Worm (Caenorhabditis elegans) whole organism, L4 larva: Measurements from ENCODE around the gene ZK742.6.

Experiments used
- D1046.2 ChIP-seq: fragments of 200-800 bp; sonication (Bioruptor generic); IDR thresholded peaks from 2 replicates; pipeline ENCODE4 v1.3.6; 2022; ENCODE audit warnings: missing genetic modification characterization, missing compliant biosample characterization
- F10B5.3 ChIP-seq: sonication (generic microtip); optimal IDR thresholded peaks from 2 replicates; lab custom pipeline; 2016; ENCODE audit warnings: mild to moderate bottlenecking, missing genetic modification characterization, missing compliant biosample characterization
- T20F7.1 ChIP-seq: fragments of 200-800 bp; sonication (Bioruptor generic); optimal IDR thresholded peaks from 2 replicates; lab custom pipeline; 2018; ENCODE audit warnings: mild to moderate bottlenecking, missing genetic modification characterization, missing compliant biosample characterization
- T26A8.4 ChIP-seq: fragments of 200-800 bp; sonication (Bioruptor generic); IDR thresholded peaks from 2 replicates; pipeline ENCODE4 v1.3.6; 2022; ENCODE audit warnings: missing genetic modification characterization, missing compliant biosample characterization
- Y105C5A.15 ChIP-seq: fragments of 200-800 bp; sonication (Bioruptor generic); IDR thresholded peaks from 2 replicates; pipeline ENCODE4 v1.3.6; 2022; ENCODE audit warnings: missing genetic modification characterization, missing compliant biosample characterization
- Y5F2A.4 ChIP-seq: fragments of 200-800 bp; sonication (Bioruptor generic); optimal IDR thresholded peaks from 2 replicates; lab custom pipeline; 2018; ENCODE audit warnings: mild to moderate bottlenecking, missing genetic modification characterization, missing compliant biosample characterization
- ZK546.5 ChIP-seq, 2 experiments: sonication (generic microtip); optimal IDR thresholded peaks; 2 replicates each; lab custom pipeline; 2017; ENCODE audit warnings: missing biosample characterization in 2 of 2, missing genetic modification characterization in 2 of 2
- ama-1 ChIP-seq: fragments of 150-350 bp; optimal IDR thresholded peaks from 2 replicates; lab custom pipeline; 2014; ENCODE audit warnings: inconsistent platforms, mixed read lengths
- arid-1 ChIP-seq: fragments of 200-800 bp; sonication (Bioruptor generic); conservative IDR thresholded peaks from 2 replicates; pipeline ENCODE4 v1.3.6; 2022; ENCODE audit warnings: missing genetic modification reagents, missing genetic modification characterization, missing compliant biosample characterization
- ceh-20 ChIP-seq: fragments of 200-800 bp; sonication (Bioruptor generic); IDR thresholded peaks from 2 replicates; pipeline ENCODE4 v1.3.6; 2022; ENCODE audit warnings: missing genetic modification reagents, missing genetic modification characterization, missing compliant biosample characterization
- ceh-28 ChIP-seq: fragments of 150-350 bp; optimal IDR thresholded peaks from 2 replicates; lab custom pipeline; 2014; ENCODE audit warnings: missing biosample characterization, missing genetic modification reagents, missing genetic modification characterization
- ceh-32 ChIP-seq: sonication (generic microtip); optimal IDR thresholded peaks from 2 replicates; lab custom pipeline; 2016; ENCODE audit warnings: mild to moderate bottlenecking, missing genetic modification characterization, missing compliant biosample characterization; ENCODE audit not compliant: poor library complexity
- ceh-44 ChIP-seq: fragments of 200-800 bp; sonication (Bioruptor generic); IDR thresholded peaks from 2 replicates; pipeline ENCODE4 v1.3.6; 2022; ENCODE audit warnings: missing genetic modification reagents, missing genetic modification characterization, missing compliant biosample characterization
- ceh-62 ChIP-seq: sonication (generic microtip); optimal IDR thresholded peaks from 2 replicates; lab custom pipeline; 2017; ENCODE audit warnings: missing biosample characterization, missing genetic modification characterization
- ces-1 ChIP-seq: fragments of 150-350 bp; sonication (generic microtip); optimal IDR thresholded peaks from 4 replicates; lab custom pipeline; 2014; ENCODE audit warnings: missing biosample characterization, missing genetic modification reagents, missing genetic modification characterization
- ctbp-1 ChIP-seq: fragments of 200-800 bp; sonication (Bioruptor generic); IDR thresholded peaks from 2 replicates; pipeline ENCODE4 v1.3.6; 2022; ENCODE audit warnings: missing genetic modification reagents, missing genetic modification characterization, missing compliant biosample characterization
- daf-12 ChIP-seq: fragments of 150-350 bp; optimal IDR thresholded peaks from 2 replicates; lab custom pipeline; 2014; ENCODE audit warnings: missing biosample characterization, missing genetic modification reagents, missing genetic modification characterization
- daf-8 ChIP-seq: fragments of 200-800 bp; sonication (Bioruptor generic); IDR thresholded peaks from 2 replicates; pipeline ENCODE4 v1.3.6; 2022; ENCODE audit warnings: missing genetic modification characterization, missing compliant biosample characterization
- dmd-9 ChIP-seq: fragments of 200-800 bp; sonication (Bioruptor generic); IDR thresholded peaks from 2 replicates; pipeline ENCODE4 v1.3.6; 2022; ENCODE audit warnings: missing genetic modification reagents, missing genetic modification characterization, missing compliant biosample characterization
- dpl-1 ChIP-seq: fragments of 150-350 bp; optimal IDR thresholded peaks from 2 replicates; lab custom pipeline; 2014; ENCODE audit warnings: missing biosample characterization, missing genetic modification reagents, missing genetic modification characterization
- dve-1 ChIP-seq: sonication (generic microtip); optimal IDR thresholded peaks from 2 replicates; lab custom pipeline; 2017; ENCODE audit warnings: antibody characterized with exemption, mild to moderate bottlenecking, missing genetic modification characterization, missing compliant biosample characterization; ENCODE audit not compliant: insufficient read depth
- egl-43 ChIP-seq: fragments of 200-800 bp; sonication (Bioruptor generic); IDR thresholded peaks from 2 replicates; pipeline ENCODE4 v1.3.6; 2022; ENCODE audit warnings: missing genetic modification reagents, missing genetic modification characterization, missing compliant biosample characterization
- gei-8 ChIP-seq: fragments of 200-800 bp; sonication (Bioruptor generic); optimal IDR thresholded peaks from 2 replicates; lab custom pipeline; 2018; ENCODE audit warnings: mild to moderate bottlenecking, missing genetic modification characterization, missing compliant biosample characterization
- hlh-11 ChIP-seq: fragments of 200-800 bp; sonication (Bioruptor generic); optimal IDR thresholded peaks from 2 replicates; lab custom pipeline; 2018; ENCODE audit warnings: mild to moderate bottlenecking, missing genetic modification characterization, missing compliant biosample characterization
- hlh-30 ChIP-seq: sonication (generic microtip); optimal IDR thresholded peaks from 2 replicates; lab custom pipeline; 2017; ENCODE audit warnings: antibody characterized with exemption, mild to moderate bottlenecking, missing genetic modification characterization, missing compliant biosample characterization; ENCODE audit not compliant: insufficient read depth
- jun-1 ChIP-seq: fragments of 150-350 bp; optimal IDR thresholded peaks from 2 replicates; lab custom pipeline; 2014; ENCODE audit warnings: missing biosample characterization, missing genetic modification reagents, missing genetic modification characterization
- lin-29 ChIP-seq: fragments of 200-800 bp; sonication (Bioruptor generic); IDR thresholded peaks from 2 replicates; pipeline ENCODE4 v1.3.6; 2022; ENCODE audit warnings: missing genetic modification reagents, missing genetic modification characterization, missing compliant biosample characterization
- lin-39 ChIP-seq: fragments of 150-350 bp; optimal IDR thresholded peaks from 2 replicates; lab custom pipeline; 2014; ENCODE audit warnings: missing biosample characterization, missing genetic modification reagents, missing genetic modification characterization
- lir-3 ChIP-seq: sonication (generic microtip); optimal IDR thresholded peaks from 2 replicates; lab custom pipeline; 2016; ENCODE audit warnings: mild to moderate bottlenecking, missing genetic modification characterization, missing compliant biosample characterization
- madf-5 ChIP-seq, 2 experiments: fragments of 200-800 bp; sonication (Bioruptor generic); IDR thresholded peaks; 2 replicates each; pipeline ENCODE4 v1.3.6; 2022; ENCODE audit warnings: missing compliant biosample characterization in 2 of 2, missing genetic modification characterization in 2 of 2
- madf-9 ChIP-seq: fragments of 200-800 bp; sonication (Bioruptor generic); conservative IDR thresholded peaks from 2 replicates; pipeline ENCODE4 v1.3.6; 2022; ENCODE audit warnings: missing genetic modification reagents, missing genetic modification characterization, missing compliant biosample characterization
- mdl-1 ChIP-seq, 2 experiments: fragments of 150-350 bp in 1 of 2; sonication (generic microtip) in 1 of 2; optimal IDR thresholded peaks; 2 replicates each; lab custom pipeline; 2014 to 2017; ENCODE audit warnings: missing biosample characterization in 2 of 2, missing genetic modification characterization in 2 of 2
- mep-1 ChIP-seq: fragments of 150-350 bp; sonication (generic microtip); optimal IDR thresholded peaks from 3 replicates; lab custom pipeline; 2014; ENCODE audit warnings: missing biosample characterization, missing genetic modification characterization
- mes-2 ChIP-seq: sonication (generic microtip); optimal IDR thresholded peaks from 2 replicates; lab custom pipeline; 2016; ENCODE audit warnings: missing genotype, mild to moderate bottlenecking, missing genetic modification characterization, missing compliant biosample characterization; ENCODE audit not compliant: poor library complexity, severe bottlenecking
- mxl-3 ChIP-seq: fragments of 200-800 bp; sonication (Bioruptor generic); optimal IDR thresholded peaks from 2 replicates; lab custom pipeline; 2018; ENCODE audit warnings: mild to moderate bottlenecking, missing genetic modification characterization, missing compliant biosample characterization
- nhr-10 ChIP-seq: fragments of 150-350 bp; optimal IDR thresholded peaks from 2 replicates; lab custom pipeline; 2014; ENCODE audit warnings: missing biosample characterization, missing genetic modification characterization
- nhr-102 ChIP-seq: sonication (generic microtip); optimal IDR thresholded peaks from 2 replicates; lab custom pipeline; 2016; ENCODE audit warnings: mild to moderate bottlenecking, missing genetic modification characterization, moderate library complexity, missing compliant biosample characterization
- nhr-11 ChIP-seq: fragments of 150-350 bp; optimal IDR thresholded peaks from 2 replicates; lab custom pipeline; 2014; ENCODE audit warnings: missing biosample characterization, missing genetic modification characterization
- nhr-237 ChIP-seq: sonication (generic microtip); optimal IDR thresholded peaks from 2 replicates; lab custom pipeline; 2017; ENCODE audit warnings: missing biosample characterization, missing genetic modification characterization
- nhr-28 ChIP-seq: fragments of 150-350 bp; optimal IDR thresholded peaks from 2 replicates; lab custom pipeline; 2014; ENCODE audit warnings: missing biosample characterization, missing genetic modification characterization
- nhr-41 ChIP-seq: fragments of 200-800 bp; sonication (Bioruptor generic); IDR thresholded peaks from 2 replicates; pipeline ENCODE4 v1.3.6; 2022; ENCODE audit warnings: missing genetic modification reagents, missing genetic modification characterization, missing compliant biosample characterization
- nhr-48 ChIP-seq: sonication (generic microtip); optimal IDR thresholded peaks from 2 replicates; lab custom pipeline; 2016; ENCODE audit warnings: mild to moderate bottlenecking, missing genetic modification characterization, missing compliant biosample characterization
- nhr-77 ChIP-seq: fragments of 150-350 bp; optimal IDR thresholded peaks from 2 replicates; lab custom pipeline; 2014; ENCODE audit warnings: missing biosample characterization, missing genetic modification characterization
- php-3 ChIP-seq: fragments of 200-800 bp; sonication (Bioruptor generic); IDR thresholded peaks from 2 replicates; pipeline ENCODE4 v1.3.6; 2022; ENCODE audit warnings: missing genetic modification reagents, missing genetic modification characterization, missing compliant biosample characterization
- pqm-1 ChIP-seq: sonication (generic microtip); optimal IDR thresholded peaks from 2 replicates; lab custom pipeline; 2017; ENCODE audit warnings: missing biosample characterization, missing genetic modification characterization
- saeg-2 ChIP-seq: fragments of 200-800 bp; sonication (Bioruptor generic); IDR thresholded peaks from 2 replicates; pipeline ENCODE4 v1.3.6; 2022; ENCODE audit warnings: missing genetic modification reagents, missing genetic modification characterization, missing compliant biosample characterization
- spr-3 ChIP-seq: fragments of 200-800 bp; sonication (Bioruptor generic); optimal IDR thresholded peaks from 2 replicates; lab custom pipeline; 2018; ENCODE audit warnings: mild to moderate bottlenecking, missing genetic modification characterization, missing compliant biosample characterization
- tag-97 ChIP-seq: fragments of 200-800 bp; sonication (Bioruptor generic); IDR thresholded peaks from 2 replicates; pipeline ENCODE4 v1.3.6; 2022; ENCODE audit warnings: missing genetic modification characterization, missing compliant biosample characterization
- unc-130 ChIP-seq: sonication (generic microtip); optimal IDR thresholded peaks from 2 replicates; lab custom pipeline; 2016; ENCODE audit warnings: missing genetic modification reagents, missing genetic modification characterization, missing compliant biosample characterization
- unc-39 ChIP-seq: sonication (generic microtip); optimal IDR thresholded peaks from 2 replicates; lab custom pipeline; 2017; ENCODE audit warnings: missing biosample characterization, missing genetic modification characterization
- vab-7 ChIP-seq: fragments of 200-800 bp; sonication (Bioruptor generic); IDR thresholded peaks from 2 replicates; pipeline ENCODE4 v1.3.6; 2022; ENCODE audit warnings: missing genetic modification reagents, missing genetic modification characterization, missing compliant biosample characterization
- zfp-3 ChIP-seq: fragments of 200-800 bp; sonication (Bioruptor generic); conservative IDR thresholded peaks from 2 replicates; pipeline ENCODE4 v1.3.6; 2022; ENCODE audit warnings: missing genetic modification reagents, missing genetic modification characterization, missing compliant biosample characterization
- zip-11 ChIP-seq: fragments of 200-800 bp; sonication (Bioruptor generic); IDR thresholded peaks from 2 replicates; pipeline ENCODE4 v1.3.6; 2022; ENCODE audit warnings: missing genetic modification characterization, missing compliant biosample characterization

The ZK742.6 gene

DNA sequence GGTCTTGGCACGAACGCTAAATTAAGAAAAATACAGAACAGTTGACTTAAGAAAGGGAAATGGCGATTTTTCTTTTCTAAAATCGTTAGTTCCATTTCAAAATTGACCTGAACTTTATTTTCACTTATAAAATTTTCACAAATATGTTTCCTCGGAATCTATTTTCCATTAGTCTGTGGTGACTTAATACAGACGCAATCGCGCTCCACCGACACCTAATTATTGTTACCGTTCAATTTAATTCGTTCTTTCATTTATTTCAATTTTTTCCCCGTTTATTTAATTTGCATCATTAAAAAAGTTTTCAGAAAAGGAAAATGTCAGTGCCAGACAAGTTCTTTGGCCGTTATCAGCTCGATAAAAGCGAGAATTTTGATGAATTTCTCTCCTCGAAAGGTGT, 5.5 kb upstream of the ZK742.6 start, which contains the start of gene lbp-4:
Gene lbp-4 (plus strand): TSS at position 309 of the 400 bp plus-strand sequence.
- TF ChIP-seq T26A8.4 = no peak
- no peak for TF ChIP-seq daf-12 (tag; lab: Kevin White, UChicago)
- TF ChIP-seq dve-1 (tag; lab: Kevin White, UChicago) = no peak
- TF ChIP-seq tag-97 (GFP tag; lab: Robert Waterston, UW) = no peak
- no peak for TF ChIP-seq ama-1 (lab: Kevin White, UChicago)
- TF ChIP-seq zip-11 (GFP tag; lab: Robert Waterston, UW) = no peak
- no peak for TF ChIP-seq ceh-28 (tag; lab: Kevin White, UChicago)
- TF ChIP-seq nhr-41 (GFP tag; lab: Robert Waterston, UW) = no peak
- TF ChIP-seq vab-7 (GFP tag; lab: Robert Waterston, UW) = no peak
- peak; percentile 89 for TF ChIP-seq mes-2 (tag; lab: Kevin White, UChicago)
- peak; percentile 8 for TF ChIP-seq hlh-11 (tag; lab: Kevin White, UChicago)
- no peak for TF ChIP-seq jun-1 (tag; lab: Kevin White, UChicago)
- no peak for TF ChIP-seq ceh-32
- no peak for TF ChIP-seq F10B5.3
- no peak for TF ChIP-seq lin-39 (tag; lab: Kevin White, UChicago)
- TF ChIP-seq dmd-9 (GFP tag; lab: Robert Waterston, UW) = no peak
- TF ChIP-seq lin-29 = no peak
- TF ChIP-seq ceh-20 (GFP tag; lab: Robert Waterston, UW) = no peak
- no peak for TF ChIP-seq unc-39 (tag; lab: Kevin White, UChicago)
- TF ChIP-seq nhr-11 (tag; lab: Kevin White, UChicago) = no peak
- no peak for TF ChIP-seq spr-3 (GFP tag; lab: Kevin White, UChicago)
- no peak for TF ChIP-seq zfp-3 (GFP tag; lab: Robert Waterston, UW)
- TF ChIP-seq nhr-10 (tag; lab: Kevin White, UChicago) = no peak
- no peak for TF ChIP-seq nhr-48 (tag; lab: Kevin White, UChicago)
- TF ChIP-seq nhr-102 (tag; lab: Kevin White, UChicago) = no peak
- no peak for TF ChIP-seq saeg-2
- no peak for TF ChIP-seq egl-43 (GFP tag; lab: Robert Waterston, UW)
- no peak for TF ChIP-seq Y105C5A.15 (GFP tag; lab: Robert Waterston, UW)
- TF ChIP-seq gei-8 (GFP tag; lab: Kevin White, UChicago) = no peak
- no peak for TF ChIP-seq daf-8
- TF ChIP-seq madf-9 = no peak
- no peak for TF ChIP-seq T20F7.1 (GFP tag; lab: Kevin White, UChicago)
- no peak for TF ChIP-seq nhr-237
- TF ChIP-seq ctbp-1 (GFP tag; lab: Robert Waterston, UW) = no peak
- TF ChIP-seq hlh-30 (tag; lab: Kevin White, UChicago) = no peak
- TF ChIP-seq arid-1 (GFP tag; lab: Robert Waterston, UW) = no peak
- TF ChIP-seq Y5F2A.4 (GFP tag; lab: Kevin White, UChicago) = no peak
- TF ChIP-seq mdl-1 (tag; optimal IDR thresholded peaks at IDR 0.05; lab: Kevin White, UChicago) = no peak
- no peak for TF ChIP-seq mxl-3 (GFP tag; lab: Kevin White, UChicago)
- TF ChIP-seq ces-1 = no peak
- no peak for TF ChIP-seq ZK546.5 (tag; optimal IDR thresholded peaks at IDR 0.05; lab: Kevin White, UChicago)
- no peak for TF ChIP-seq ceh-62 (tag; lab: Kevin White, UChicago)
- TF ChIP-seq pqm-1 = peak; percentile 56
- TF ChIP-seq nhr-28 (tag; lab: Kevin White, UChicago) = peak; percentile 32
- peak; percentile 57 for TF ChIP-seq nhr-77
- TF ChIP-seq madf-5 (GFP tag; IDR thresholded peaks at IDR 0.05; lab: Robert Waterston, UW) = no peak
- peak; percentile 61 for TF ChIP-seq mep-1 (tag; lab: Kevin White, UChicago)
- TF ChIP-seq php-3 (GFP tag; lab: Robert Waterston, UW) = no peak
- TF ChIP-seq unc-130 (GFP tag; lab: Kevin White, UChicago) = peak; percentile 15
- TF ChIP-seq D1046.2 = no peak
- TF ChIP-seq ceh-44 = no peak
- TF ChIP-seq dpl-1 (GFP tag; lab: Kevin White, UChicago) = peak; percentile 23
- no peak for TF ChIP-seq lir-3 (tag; lab: Kevin White, UChicago)
